Worm (Caenorhabditis elegans): ENCODE data around the gene far-8.

DNA sequence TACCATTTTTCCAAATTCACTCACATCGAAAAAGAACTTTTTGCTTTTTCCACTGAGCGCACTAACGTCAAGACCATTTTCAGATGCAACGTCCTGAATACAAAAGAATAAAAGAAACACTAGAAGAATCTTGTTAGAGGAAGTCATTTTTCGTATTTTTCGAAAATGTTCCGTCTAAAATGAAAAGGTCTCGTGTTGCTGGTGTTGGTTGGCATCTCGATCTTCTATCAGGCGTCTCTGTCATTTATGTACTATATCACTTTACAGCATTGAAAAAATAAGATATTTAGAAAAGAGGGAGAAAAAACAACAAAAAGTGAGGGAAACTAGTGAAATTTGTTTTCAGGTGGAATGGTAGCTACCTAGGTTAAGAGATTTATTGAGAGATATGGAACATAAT lies 1.6 kb upstream of the far-8 start, which contains the start of gene K02F3.9:
- no peak for TF ChIP-seq pha-4 (tag; optimal IDR thresholded peaks at IDR 0.05)
- no peak for TF ChIP-seq ceh-16 (tag; optimal IDR thresholded peaks at IDR 0.05)
- TF ChIP-seq aly-2 (tag; optimal IDR thresholded peaks at IDR 0.05), result no peak

Data from whole organism, L3 larva.